Worm (Caenorhabditis elegans): ENCODE measurements around the gene clp-10.
A peak's percentile ranks its signal among the peaks of the same experiment; 100 is the strongest.

clp-10 gene

ce11 chrIII:67025-67424 lies 29.0 kb upstream of the clp-10 start (continued):
- TF ChIP-seq hlh-17 (GFP tag; optimal IDR thresholded peaks at IDR 0.05; ENCODE audit: borderline replicate concordance) = no peak
- no peak for TF ChIP-seq sup-37 (GFP tag; optimal IDR thresholded peaks at IDR 0.05)
- no peak for TF ChIP-seq mef-2 (tag; optimal IDR thresholded peaks at IDR 0.05)
- TF ChIP-seq ets-5 (GFP tag; IDR thresholded peaks at IDR 0.05) = no peak
- no peak for TF ChIP-seq sptf-1 (tag; optimal IDR thresholded peaks at IDR 0.05)
- TF ChIP-seq tbx-2 (tag; optimal IDR thresholded peaks at IDR 0.05) = no peak
- peak; percentile 45 for TF ChIP-seq nhr-85 (tag)
- no peak for TF ChIP-seq fkh-4 (tag; optimal IDR thresholded peaks at IDR 0.05; ENCODE audit: borderline replicate concordance)
- peak; percentile 46 for TF ChIP-seq nhr-47 (tag; optimal IDR thresholded peaks at IDR 0.05)
- no peak for TF ChIP-seq tlp-1 (tag; optimal IDR thresholded peaks at IDR 0.05)
- no peak for TF ChIP-seq pqm-1 (tag; optimal IDR thresholded peaks at IDR 0.05)
- TF ChIP-seq skn-1 (tag; optimal IDR thresholded peaks at IDR 0.05) = no peak
- no peak for TF ChIP-seq nhr-11 (tag; optimal IDR thresholded peaks at IDR 0.05)
- TF ChIP-seq dsc-1 (tag; optimal IDR thresholded peaks at IDR 0.05) = no peak
- TF ChIP-seq irx-1 (tag; optimal IDR thresholded peaks at IDR 0.05) = no peak
- TF ChIP-seq lin-14 (GFP tag; optimal IDR thresholded peaks at IDR 0.05) = peak; percentile 94
- peak; percentile 23 for TF ChIP-seq lin-13 (GFP tag; optimal IDR thresholded peaks at IDR 0.05)

DNA sequence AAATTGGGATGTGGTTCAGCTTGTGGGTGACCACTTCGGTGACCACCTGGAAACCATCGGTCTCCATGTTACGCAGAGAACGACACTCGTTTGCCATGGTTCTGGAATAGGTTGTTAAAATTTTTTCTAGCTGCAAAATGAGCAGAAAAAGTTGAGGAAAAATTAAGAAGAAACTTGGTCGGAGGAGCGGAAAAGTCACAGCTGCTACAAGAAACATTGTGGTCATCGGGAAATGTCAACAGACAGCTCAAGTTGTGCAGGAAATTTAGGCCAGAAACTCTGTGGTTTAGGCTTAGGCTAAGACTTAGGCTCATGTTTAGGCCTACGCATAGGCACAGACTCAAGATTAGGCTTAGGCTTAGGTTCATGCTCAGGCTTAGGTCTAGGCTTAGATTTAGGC lies 28.1 kb upstream of the clp-10 start, which contains the start of gene pck-1:
Gene pck-1 (minus strand): TSS at position 101 of the 400 bp plus-strand sequence.
- TF ChIP-seq nhr-47 (tag; optimal IDR thresholded peaks at IDR 0.05) = no peak
- peak; percentile 1 for TF ChIP-seq rnt-1 (tag; optimal IDR thresholded peaks at IDR 0.05)

- no peak for TF ChIP-seq nhr-237 (tag; optimal IDR thresholded peaks at IDR 0.05)
- no peak for TF ChIP-seq nhr-85 (tag)
- peak; percentile 60 for TF ChIP-seq nhr-71 (tag; optimal IDR thresholded peaks at IDR 0.05)
- no peak for TF ChIP-seq hpl-2 (GFP tag; optimal IDR thresholded peaks at IDR 0.05)
- peak in 2 of 6 experiments; percentile 54 to 79 for TF ChIP-seq elt-3 (tag; optimal IDR thresholded peaks at IDR 0.05)
- peak; percentile 45 for TF ChIP-seq snu-23 (GFP tag; optimal IDR thresholded peaks at IDR 0.05)
- TF ChIP-seq fos-1 (tag; optimal IDR thresholded peaks at IDR 0.05) = no peak
- TF ChIP-seq fkh-4 (tag; optimal IDR thresholded peaks at IDR 0.05; ENCODE audit: borderline replicate concordance) = no peak
- TF ChIP-seq dpl-1 (GFP tag; optimal IDR thresholded peaks at IDR 0.05) = no peak
- peak; percentile 54 for TF ChIP-seq rnt-1 (tag; optimal IDR thresholded peaks at IDR 0.05)
- TF ChIP-seq ets-5 (GFP tag; IDR thresholded peaks at IDR 0.05) = no peak
- no peak for TF ChIP-seq lin-35 (GFP tag; optimal IDR thresholded peaks at IDR 0.05)
- TF ChIP-seq xbp-1 (tag; optimal IDR thresholded peaks at IDR 0.05) = no peak
- no peak for TF ChIP-seq nhr-90 (tag; optimal IDR thresholded peaks at IDR 0.05; ENCODE audit: poor library complexity)
- no peak for TF ChIP-seq isw-1 (GFP tag; IDR thresholded peaks at IDR 0.05)
- no peak for TF ChIP-seq ztf-11 (tag; optimal IDR thresholded peaks at IDR 0.05)
- TF ChIP-seq ceh-90 (tag; optimal IDR thresholded peaks at IDR 0.05) = no peak
- peak; percentile 64 for TF ChIP-seq lin-14 (GFP tag; optimal IDR thresholded peaks at IDR 0.05)
- TF ChIP-seq fkh-10 (GFP tag; optimal IDR thresholded peaks at IDR 0.05) = no peak
- TF ChIP-seq ces-1 (GFP tag; optimal IDR thresholded peaks at IDR 0.05) = no peak
- TF ChIP-seq ama-1 (optimal IDR thresholded peaks at IDR 0.05) = no peak
- no peak for TF ChIP-seq grh-1 (GFP tag; IDR thresholded peaks at IDR 0.05)
- TF ChIP-seq nhr-19 (GFP tag; conservative IDR thresholded peaks at IDR 0.05) = peak; percentile 13; the same call in 1 of the 2 replicates
- TF ChIP-seq pag-3 (tag; optimal IDR thresholded peaks at IDR 0.05; ENCODE audit: borderline replicate concordance, insufficient read depth) = peak; percentile 54
- no peak for TF ChIP-seq egl-27 (tag; optimal IDR thresholded peaks at IDR 0.05)
- no peak for TF ChIP-seq efl-3 (GFP tag; optimal IDR thresholded peaks at IDR 0.05)
- TF ChIP-seq lsy-2 (tag; optimal IDR thresholded peaks at IDR 0.05) = peak; percentile 13 to 23
- TF ChIP-seq dsc-1 (tag; optimal IDR thresholded peaks at IDR 0.05) = no peak
- no peak for TF ChIP-seq nhr-84 (tag; optimal IDR thresholded peaks at IDR 0.05)
- no peak for TF ChIP-seq jun-1 (tag; optimal IDR thresholded peaks at IDR 0.05)
- TF ChIP-seq hlh-4 (tag; optimal IDR thresholded peaks at IDR 0.05) = no peak
- no peak for TF ChIP-seq nhr-28 (tag; optimal IDR thresholded peaks at IDR 0.05)
- no peak for TF ChIP-seq lin-39 (tag; optimal IDR thresholded peaks at IDR 0.05)
- peak; percentile 89 for TF ChIP-seq blmp-1 (tag; optimal IDR thresholded peaks at IDR 0.05)
- TF ChIP-seq nhr-12 (tag; optimal IDR thresholded peaks at IDR 0.05) = no peak
- TF ChIP-seq sup-37 (GFP tag; optimal IDR thresholded peaks at IDR 0.05) = no peak
- TF ChIP-seq tlp-1 (tag; optimal IDR thresholded peaks at IDR 0.05) = no peak
- no peak for TF ChIP-seq tbx-2 (tag; optimal IDR thresholded peaks at IDR 0.05)
- no peak for TF ChIP-seq ceh-88 (GFP tag; IDR thresholded peaks at IDR 0.05)
- peak; percentile 15 for TF ChIP-seq nhr-20 (tag; optimal IDR thresholded peaks at IDR 0.05)
Measured at ce11 chrIII:65626-65937, 27.6 kb upstream of the clp-10 start.

Data from whole organism, L1 larva.